Fruit fly (Drosophila melanogaster): ENCODE results near the gene Hibch.

DNA sequence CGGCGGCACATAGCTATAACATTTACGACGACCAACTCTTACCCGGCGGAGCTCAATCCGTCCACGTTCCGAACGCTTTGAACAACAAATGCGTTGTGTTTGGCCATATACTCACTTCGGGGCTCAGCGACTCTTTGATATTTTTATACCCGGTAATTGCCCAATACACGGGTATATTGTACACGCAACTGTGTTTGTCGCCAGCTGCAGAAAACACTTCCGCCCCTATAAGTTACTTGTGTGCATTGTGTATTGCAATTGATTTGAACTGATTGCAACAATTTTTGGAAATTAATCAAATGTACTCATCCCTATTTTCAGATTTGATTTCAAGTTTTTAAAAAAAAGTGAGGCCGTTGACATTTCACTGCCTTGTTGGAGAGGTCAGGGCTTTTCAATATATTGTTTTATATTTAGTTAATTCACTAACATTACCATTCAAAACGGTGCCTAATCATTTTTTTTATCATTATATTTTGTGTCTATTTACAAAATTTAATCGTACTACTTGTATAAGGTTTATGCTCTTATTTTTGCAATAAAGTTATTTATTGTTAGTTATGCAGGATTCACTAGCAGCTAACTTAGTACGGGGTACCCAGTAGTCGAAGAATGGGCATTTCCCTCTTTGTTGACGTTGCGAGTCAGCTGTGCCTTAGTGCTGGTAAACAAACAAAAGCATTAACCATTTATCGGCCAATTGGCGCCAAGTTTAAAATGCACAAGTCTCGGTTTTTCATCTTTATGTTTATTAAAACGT lies 13.9 kb upstream of the Hibch start, which contains the start of gene Nagk:
- no peak for TF ChIP-seq CG10348 (GFP tag; IDR thresholded peaks at IDR 0.05)
- peak; percentile 43 for TF ChIP-seq CG8301 (tag; optimal IDR thresholded peaks at IDR 0.05)
- no peak for TF ChIP-seq gl (tag; optimal IDR thresholded peaks at IDR 0.05)
- TF ChIP-seq CG32121 (GFP tag; IDR thresholded peaks at IDR 0.05): no peak
- TF ChIP-seq CG9948 (tag; optimal IDR thresholded peaks at IDR 0.05): peak; percentile 17
- TF ChIP-seq CG13204 (GFP tag; optimal IDR thresholded peaks at IDR 0.05): no peak
- TF ChIP-seq fd96Ca (GFP tag; IDR thresholded peaks at IDR 0.05): no peak
- peak; percentile 64 for TF ChIP-seq Snoo (tag; optimal IDR thresholded peaks at IDR 0.05)
- peak; percentile 44 for TF ChIP-seq EcR (GFP tag; optimal IDR thresholded peaks at IDR 0.05)
- peak; percentile 21 for TF ChIP-seq CG17806 (tag; optimal IDR thresholded peaks at IDR 0.05)
- TF ChIP-seq CG4496 (GFP tag; IDR thresholded peaks at IDR 0.05): peak; percentile 34; the same call in 1 of the 3 replicates
- no peak for TF ChIP-seq Pif1A (GFP tag; optimal IDR thresholded peaks at IDR 0.05)
- no peak for TF ChIP-seq Pif1B (GFP tag; optimal IDR thresholded peaks at IDR 0.05)
- TF ChIP-seq CG12605 (GFP tag; IDR thresholded peaks at IDR 0.05): 0 out of 2 replicates have a peak, but pooled peaks have one; percentile 6
